Fruit fly (Drosophila melanogaster): ENCODE data around the gene CG14015.

Gene CG14015

dm6 chr2L:5546518-5547287 is 7.7 kb upstream of the CG14015 start, which contains the start of gene Oscillin (continued):
- TF ChIP-seq Hr38 (GFP tag; optimal IDR thresholded peaks at IDR 0.05) (no peak), Gug (GFP tag; IDR thresholded peaks at IDR 0.05) (peak; percentile 63), Eip93F (GFP tag; optimal IDR thresholded peaks at IDR 0.05) (no peak), Sox14 (GFP tag; optimal IDR thresholded peaks at IDR 0.05) (peak; percentile 38), CG8319 (GFP tag; optimal IDR thresholded peaks at IDR 0.05) (peak; percentile 52), Met (GFP tag; optimal IDR thresholded peaks at IDR 0.05) (peak; percentile 53), OdsH (GFP tag; optimal IDR thresholded peaks at IDR 0.05) (peak; percentile 37), CG8632 (GFP tag; optimal IDR thresholded peaks at IDR 0.05) (peak; percentile 70), CG10631 (GFP tag; optimal IDR thresholded peaks at IDR 0.05) (peak; percentile 58), fkh (GFP tag; optimal IDR thresholded peaks at IDR 0.05) (no peak), net (GFP tag; optimal IDR thresholded peaks at IDR 0.05) (peak; percentile 80), cyc (GFP tag; optimal IDR thresholded peaks at IDR 0.05) (peak; percentile 65), achi (GFP tag; optimal IDR thresholded peaks at IDR 0.05) (peak; percentile 78), Eip78C (GFP tag) (peak; percentile 96), Eip75B (GFP tag; optimal IDR thresholded peaks at IDR 0.05) (peak; percentile 70), Ets96B (tag; optimal IDR thresholded peaks at IDR 0.05) (peak; percentile 81), CG16779 (tag; optimal IDR thresholded peaks at IDR 0.05) (peak; percentile 22), CG6808 (GFP tag; optimal IDR thresholded peaks at IDR 0.05) (peak; percentile 77), vri (GFP tag; optimal IDR thresholded peaks at IDR 0.05) (peak; percentile 39), Sox15 (GFP tag; optimal IDR thresholded peaks at IDR 0.05) (peak; percentile 55), esn (GFP tag; optimal IDR thresholded peaks at IDR 0.05) (peak; percentile 53), spab (GFP tag; optimal IDR thresholded peaks at IDR 0.05) (peak; percentile 70), CG11762 (GFP tag; optimal IDR thresholded peaks at IDR 0.05; ENCODE audit: insufficient read depth) (peak; percentile 66), fd59A (GFP tag; optimal IDR thresholded peaks at IDR 0.05) (peak; percentile 6), topi (GFP tag; optimal IDR thresholded peaks at IDR 0.05) (peak; percentile 81), salr (GFP tag; optimal IDR thresholded peaks at IDR 0.05) (peak in 1 of 2 experiments; percentile 67), dac (GFP tag; optimal IDR thresholded peaks at IDR 0.05) (no peak), Hr4 (GFP tag; optimal IDR thresholded peaks at IDR 0.05) (peak; percentile 65), CG1621 (tag; optimal IDR thresholded peaks at IDR 0.05) (no peak), fd85E (GFP tag; optimal IDR thresholded peaks at IDR 0.05) (peak; percentile 18), acj6 (GFP tag; optimal IDR thresholded peaks at IDR 0.05) (peak; percentile 79), CG6163 (GFP tag; IDR thresholded peaks at IDR 0.05) (peak; percentile 79), Lpt (GFP tag; optimal IDR thresholded peaks at IDR 0.05) (no peak), Hr39 (GFP tag; optimal IDR thresholded peaks at IDR 0.05) (peak; percentile 27), CG3919 (GFP tag; optimal IDR thresholded peaks at IDR 0.05) (peak; percentile 76), CG34406 (GFP tag; optimal IDR thresholded peaks at IDR 0.05) (peak; percentile 65), Ets21C (GFP tag; optimal IDR thresholded peaks at IDR 0.05) (no peak), Sox102F (GFP tag; optimal IDR thresholded peaks at IDR 0.05) (peak; percentile 36)

dm6 chr2L:5546207-5546517 is 7.2 kb upstream of the CG14015 start:
- no peak for TF ChIP-seq CG6276 (GFP tag; optimal IDR thresholded peaks at IDR 0.05)
- TF ChIP-seq OdsH (GFP tag; optimal IDR thresholded peaks at IDR 0.05): no peak
- TF ChIP-seq pdm3 (GFP tag; optimal IDR thresholded peaks at IDR 0.05): no peak
- TF ChIP-seq Hr4 (GFP tag; optimal IDR thresholded peaks at IDR 0.05): no peak
- TF ChIP-seq Smox (GFP tag; optimal IDR thresholded peaks at IDR 0.05): no peak
- TF ChIP-seq Sox102F (GFP tag; optimal IDR thresholded peaks at IDR 0.05): no peak
- no peak for TF ChIP-seq CG10631 (GFP tag; optimal IDR thresholded peaks at IDR 0.05)
- TF ChIP-seq CG4318 (GFP tag; optimal IDR thresholded peaks at IDR 0.05): no peak
- TF ChIP-seq fd59A (GFP tag; optimal IDR thresholded peaks at IDR 0.05): peak; percentile 4
- TF ChIP-seq CG16779 (tag; optimal IDR thresholded peaks at IDR 0.05): no peak
- peak; percentile 15 for TF ChIP-seq CG9139 (GFP tag; optimal IDR thresholded peaks at IDR 0.05)
- TF ChIP-seq CG34406 (GFP tag; optimal IDR thresholded peaks at IDR 0.05): no peak
- TF ChIP-seq Lpt (GFP tag; optimal IDR thresholded peaks at IDR 0.05): peak; percentile 45
- no peak for TF ChIP-seq topi (GFP tag; optimal IDR thresholded peaks at IDR 0.05)
- no peak for TF ChIP-seq Eip78C (GFP tag)
- no peak for TF ChIP-seq Sox15 (GFP tag; optimal IDR thresholded peaks at IDR 0.05)
- TF ChIP-seq CG7368 (GFP tag; optimal IDR thresholded peaks at IDR 0.05): no peak
- TF ChIP-seq Eip75B (GFP tag; optimal IDR thresholded peaks at IDR 0.05): no peak
- no peak for TF ChIP-seq svp (GFP tag)
- TF ChIP-seq CG3919 (GFP tag; optimal IDR thresholded peaks at IDR 0.05): no peak
- TF ChIP-seq fd85E (GFP tag; optimal IDR thresholded peaks at IDR 0.05): no peak
- TF ChIP-seq CG8319 (GFP tag; optimal IDR thresholded peaks at IDR 0.05): no peak
- no peak for TF ChIP-seq dsx (GFP tag; optimal IDR thresholded peaks at IDR 0.05; ENCODE audit: poor library complexity, severe bottlenecking)
- no peak for TF ChIP-seq salr (GFP tag; optimal IDR thresholded peaks at IDR 0.05)
- peak; percentile 61 for TF ChIP-seq CG1621 (tag; optimal IDR thresholded peaks at IDR 0.05)
- no peak for TF ChIP-seq Hr39 (GFP tag; optimal IDR thresholded peaks at IDR 0.05)
- TF ChIP-seq acj6 (GFP tag; optimal IDR thresholded peaks at IDR 0.05): no peak
- TF ChIP-seq Sox14 (GFP tag; optimal IDR thresholded peaks at IDR 0.05): no peak
